Worm (Caenorhabditis elegans) whole organism, L4 larva: ENCODE measurements around the gene F10A3.4.

Source experiments
- dmd-9 ChIP-seq: fragments of 200-800 bp; sonication (Bioruptor generic); IDR thresholded peaks from 2 replicates; pipeline ENCODE4 v1.3.6; 2022; ENCODE audit warnings: missing genetic modification reagents, missing genetic modification characterization, missing compliant biosample characterization
- fkh-10 ChIP-seq: fragments of 150-350 bp; optimal IDR thresholded peaks from 2 replicates; lab custom pipeline; 2014; ENCODE audit warnings: missing biosample characterization, missing genetic modification reagents, missing genetic modification characterization
- php-3 ChIP-seq: fragments of 200-800 bp; sonication (Bioruptor generic); IDR thresholded peaks from 2 replicates; pipeline ENCODE4 v1.3.6; 2022; ENCODE audit warnings: missing genetic modification reagents, missing genetic modification characterization, missing compliant biosample characterization

- TF ChIP-seq php-3: no peak
- TF ChIP-seq fkh-10 (GFP tag; lab: Kevin White, UChicago): no peak
- TF ChIP-seq dmd-9 (GFP tag; lab: Robert Waterston, UW): no peak
These were observed 31.4 kb downstream of the F10A3.4 start, which contains the start of gene str-106 for ce11 chrV:16180350-16180749.
